3 worm cellular contexts compared by ENCODE assay signal in genomic region chrII:5292226-5292752, ce11.
TF ChIP-seq lines count a peak whose summit lies in the region.

TSS of gene ZK622.4 (plus strand) at chrII:5292702.

TF ChIP-seq in whole organism, L1 larva, 84 proteins besides CTCF, POLR2A, EP300 and RAD21 (continued from another document and continues in another):
- TF ChIP-seq rnt-1 (tag; optimal IDR thresholded peaks at IDR 0.05; lab: Kevin White, UChicago) = peak; percentile 48
- no peak for TF ChIP-seq nhr-76 (tag; optimal IDR thresholded peaks at IDR 0.05; lab: Kevin White, UChicago)
- peak in 1 of 6 experiments; percentile 56 for TF ChIP-seq elt-3 (tag; optimal IDR thresholded peaks at IDR 0.05; lab: Kevin White, UChicago)
- TF ChIP-seq nhr-90 (tag; optimal IDR thresholded peaks at IDR 0.05; lab: Kevin White, UChicago; ENCODE audit: poor library complexity) = peak; percentile 15
- TF ChIP-seq snu-23 (GFP tag; optimal IDR thresholded peaks at IDR 0.05; lab: Kevin White, UChicago) = peak; percentile 80
- TF ChIP-seq nhr-20 (tag; optimal IDR thresholded peaks at IDR 0.05; lab: Kevin White, UChicago) = peak; percentile 46
- peak; percentile 33 for TF ChIP-seq snpc-4 (tag; optimal IDR thresholded peaks at IDR 0.05; lab: Kevin White, UChicago)
- no peak for TF ChIP-seq ceh-63 (GFP tag; optimal IDR thresholded peaks at IDR 0.05; lab: Kevin White, UChicago)
- TF ChIP-seq F16B12.6 (tag; optimal IDR thresholded peaks at IDR 0.05; lab: Kevin White, UChicago) = peak; percentile 3
- TF ChIP-seq zag-1 (tag; optimal IDR thresholded peaks at IDR 0.05; lab: Kevin White, UChicago) = no peak
- TF ChIP-seq nhr-84 (tag; optimal IDR thresholded peaks at IDR 0.05; lab: Kevin White, UChicago) = no peak
- no peak for TF ChIP-seq unc-130 (tag; optimal IDR thresholded peaks at IDR 0.05; lab: Kevin White, UChicago)
- no peak for TF ChIP-seq vab-15 (tag; optimal IDR thresholded peaks at IDR 0.05; lab: Kevin White, UChicago)
- peak; percentile 43 for TF ChIP-seq irx-1 (tag; optimal IDR thresholded peaks at IDR 0.05; lab: Kevin White, UChicago)
- TF ChIP-seq pag-3 (tag; optimal IDR thresholded peaks at IDR 0.05; lab: Kevin White, UChicago; ENCODE audit: borderline replicate concordance, insufficient read depth) = no peak
- TF ChIP-seq elt-2 (tag; optimal IDR thresholded peaks at IDR 0.05; lab: Kevin White, UChicago) = peak; percentile 37
- peak; percentile 35 for TF ChIP-seq xbp-1 (tag; optimal IDR thresholded peaks at IDR 0.05; lab: Kevin White, UChicago)
- TF ChIP-seq ztf-4 (tag; optimal IDR thresholded peaks at IDR 0.05; lab: Kevin White, UChicago) = no peak
- no peak for TF ChIP-seq unc-62 (GFP tag; optimal IDR thresholded peaks at IDR 0.05; lab: Kevin White, UChicago)
- no peak for TF ChIP-seq egl-27 (tag; optimal IDR thresholded peaks at IDR 0.05; lab: Kevin White, UChicago)
- peak; percentile 49 to 76 for TF ChIP-seq lsy-2 (tag; optimal IDR thresholded peaks at IDR 0.05; lab: Kevin White, UChicago)
- TF ChIP-seq lin-15B (tag; optimal IDR thresholded peaks at IDR 0.05; lab: Kevin White, UChicago) = no peak
- TF ChIP-seq tbx-2 (tag; optimal IDR thresholded peaks at IDR 0.05; lab: Kevin White, UChicago) = peak; percentile 30
- no peak for TF ChIP-seq nhr-28 (tag; optimal IDR thresholded peaks at IDR 0.05; lab: Kevin White, UChicago)
- peak; percentile 67 for TF ChIP-seq nhr-71 (tag; optimal IDR thresholded peaks at IDR 0.05; lab: Kevin White, UChicago)
- TF ChIP-seq isw-1 (GFP tag; IDR thresholded peaks at IDR 0.05; lab: Robert Waterston, UW) = no peak
- peak; percentile 28 for TF ChIP-seq lir-3 (tag; optimal IDR thresholded peaks at IDR 0.05; lab: Kevin White, UChicago; ENCODE audit: poor library complexity)
- no peak for TF ChIP-seq ceh-90 (tag; optimal IDR thresholded peaks at IDR 0.05; lab: Kevin White, UChicago)
- TF ChIP-seq C34B4.2 (tag; optimal IDR thresholded peaks at IDR 0.05; lab: Kevin White, UChicago) = no peak
- no peak for TF ChIP-seq nhr-11 (tag; optimal IDR thresholded peaks at IDR 0.05; lab: Kevin White, UChicago)
- peak; percentile 40 for TF ChIP-seq fkh-8 (tag; optimal IDR thresholded peaks at IDR 0.05; lab: Kevin White, UChicago)
- TF ChIP-seq blmp-1 (tag; optimal IDR thresholded peaks at IDR 0.05; lab: Kevin White, UChicago) = peak; percentile 36
- TF ChIP-seq zip-4 (GFP tag; optimal IDR thresholded peaks at IDR 0.05; lab: Kevin White, UChicago) = no peak
- peak; percentile 71 for TF ChIP-seq nhr-47 (tag; optimal IDR thresholded peaks at IDR 0.05; lab: Kevin White, UChicago)
- peak; percentile 55 for TF ChIP-seq swsn-7 (tag; optimal IDR thresholded peaks at IDR 0.05; lab: Kevin White, UChicago)
- no peak for TF ChIP-seq ets-5 (GFP tag; IDR thresholded peaks at IDR 0.05; lab: Robert Waterston, UW)
- no peak for TF ChIP-seq ceh-88 (GFP tag; IDR thresholded peaks at IDR 0.05; lab: Robert Waterston, UW)
- TF ChIP-seq Y116A8C.19 (tag; optimal IDR thresholded peaks at IDR 0.05; lab: Kevin White, UChicago; ENCODE audit: borderline replicate concordance) = no peak
- no peak for TF ChIP-seq ces-1 (GFP tag; optimal IDR thresholded peaks at IDR 0.05; lab: Kevin White, UChicago)
- no peak for TF ChIP-seq aly-2 (tag; optimal IDR thresholded peaks at IDR 0.05; lab: Kevin White, UChicago)
- TF ChIP-seq lin-14 (GFP tag; optimal IDR thresholded peaks at IDR 0.05; lab: Kevin White, UChicago) = peak; percentile 62
- no peak for TF ChIP-seq hpl-2 (GFP tag; optimal IDR thresholded peaks at IDR 0.05; lab: Kevin White, UChicago)
- no peak for TF ChIP-seq ama-1 (optimal IDR thresholded peaks at IDR 0.05; lab: Kevin White, UChicago)
- TF ChIP-seq dsc-1 (tag; optimal IDR thresholded peaks at IDR 0.05; lab: Kevin White, UChicago) = peak; percentile 34
- TF ChIP-seq mdl-1 (tag; optimal IDR thresholded peaks at IDR 0.05; lab: Kevin White, UChicago) = peak in 1 of 2 experiments; percentile 47

TF ChIP-seq in whole organism, L3 larva, 47 proteins besides CTCF, POLR2A, EP300 and RAD21 (continued from another document):
- TF ChIP-seq nhr-43 (tag; optimal IDR thresholded peaks at IDR 0.05; lab: Kevin White, UChicago; ENCODE audit: poor library complexity, severe bottlenecking) = peak; percentile 58
- peak; percentile 40 for TF ChIP-seq pqm-1 (tag; optimal IDR thresholded peaks at IDR 0.05; lab: Kevin White, UChicago)
- TF ChIP-seq nhr-23 (tag; optimal IDR thresholded peaks at IDR 0.05; lab: Kevin White, UChicago) = peak; percentile 48
- TF ChIP-seq jun-1 (tag; optimal IDR thresholded peaks at IDR 0.05; lab: Kevin White, UChicago) = no peak
- TF ChIP-seq R02D3.7 (tag; optimal IDR thresholded peaks at IDR 0.05; lab: Kevin White, UChicago) = no peak
- TF ChIP-seq elt-1 (tag; optimal IDR thresholded peaks at IDR 0.05; lab: Kevin White, UChicago) = no peak
- no peak for TF ChIP-seq ZK546.5 (tag; optimal IDR thresholded peaks at IDR 0.05; lab: Kevin White, UChicago)
- TF ChIP-seq elt-2 (tag; optimal IDR thresholded peaks at IDR 0.05; lab: Kevin White, UChicago) = peak; percentile 52
- peak; percentile 44 for TF ChIP-seq lsy-12 (tag; optimal IDR thresholded peaks at IDR 0.05; lab: Kevin White, UChicago)
- TF ChIP-seq ceh-9 (tag; optimal IDR thresholded peaks at IDR 0.05; lab: Kevin White, UChicago) = no peak
- no peak for TF ChIP-seq nhr-67 (tag; optimal IDR thresholded peaks at IDR 0.05; lab: Kevin White, UChicago)

TF ChIP-seq in whole organism, young adult, 124 proteins besides CTCF, POLR2A, EP300 and RAD21 (continued from another document and continues in another):
- TF ChIP-seq madf-8 (GFP tag; conservative IDR thresholded peaks at IDR 0.05; lab: Robert Waterston, UW) (no peak), zim-3 (tag; optimal IDR thresholded peaks at IDR 0.05; lab: Kevin White, UChicago) (peak; percentile 39), efl-1 (GFP tag; optimal IDR thresholded peaks at IDR 0.05; lab: Kevin White, UChicago) (no peak), madf-10 (tag; optimal IDR thresholded peaks at IDR 0.05; lab: Kevin White, UChicago) (peak; percentile 61), bed-1 (GFP tag; IDR thresholded peaks at IDR 0.05; lab: Robert Waterston, UW) (no peak), nfyb-1 (GFP tag; IDR thresholded peaks at IDR 0.05; lab: Robert Waterston, UW) (peak; percentile 79), him-1 (tag; optimal IDR thresholded peaks at IDR 0.05; lab: Kevin White, UChicago) (peak; percentile 91), T07F8.4 (tag; optimal IDR thresholded peaks at IDR 0.05; lab: Kevin White, UChicago) (peak; percentile 67), ceh-58 (GFP tag; IDR thresholded peaks at IDR 0.05; lab: Robert Waterston, UW) (no peak), dpff-1 (tag; optimal IDR thresholded peaks at IDR 0.05; lab: Kevin White, UChicago) (no peak), hsf-1 (GFP tag; IDR thresholded peaks at IDR 0.05; lab: Robert Waterston, UW) (no peak), B0261.1 (tag; optimal IDR thresholded peaks at IDR 0.05; lab: Kevin White, UChicago) (peak; percentile 82), F49E8.2 (tag; optimal IDR thresholded peaks at IDR 0.05; lab: Kevin White, UChicago; ENCODE audit: insufficient read depth) (peak; percentile 84), snpc-4 (GFP tag; optimal IDR thresholded peaks at IDR 0.05; lab: Kevin White, UChicago) (peak; percentile 55), snpc-4 (tag; optimal IDR thresholded peaks at IDR 0.05; lab: Kevin White, UChicago) (peak; percentile 26 to 65 (median 48)), F55B11.4 (tag; optimal IDR thresholded peaks at IDR 0.05; lab: Kevin White, UChicago; ENCODE audit: borderline replicate concordance, insufficient read depth) (no peak), ceh-40 (GFP tag; IDR thresholded peaks at IDR 0.05; lab: Robert Waterston, UW) (peak; percentile 74; the same call in 1 of the 2 replicates), pha-4 (tag; optimal IDR thresholded peaks at IDR 0.05; lab: Kevin White, UChicago) (no peak), unc-62 (GFP tag; optimal IDR thresholded peaks at IDR 0.05; lab: Kevin White, UChicago) (no peak), pbrm-1 (GFP tag; IDR thresholded peaks at IDR 0.05; lab: Robert Waterston, UW) (peak; percentile 74), lir-1 (GFP tag; conservative IDR thresholded peaks at IDR 0.05; lab: Robert Waterston, UW) (0 out of 2 replicates have a peak, but pooled peaks have one; percentile 8), K12H6.12 (tag; optimal IDR thresholded peaks at IDR 0.05; lab: Kevin White, UChicago) (no peak), akir-1 (GFP tag; optimal IDR thresholded peaks at IDR 0.05; lab: Kevin White, UChicago) (peak; percentile 63), F33H1.4 (GFP tag; IDR thresholded peaks at IDR 0.05; lab: Robert Waterston, UW) (peak; percentile 30; the same call in 1 of the 2 replicates), lin-54 (GFP tag; optimal IDR thresholded peaks at IDR 0.05; lab: Kevin White, UChicago) (peak; percentile 50), let-607 (tag; optimal IDR thresholded peaks at IDR 0.05; lab: Kevin White, UChicago) (peak; percentile 29 to 32), cebp-1 (GFP tag; IDR thresholded peaks at IDR 0.05; lab: Robert Waterston, UW) (no peak), cebp-1 (tag; optimal IDR thresholded peaks at IDR 0.05; lab: Kevin White, UChicago) (peak; percentile 70), sdz-38 (tag; optimal IDR thresholded peaks at IDR 0.05; lab: Kevin White, UChicago) (no peak), C17E4.6 (GFP tag; IDR thresholded peaks at IDR 0.05; lab: Robert Waterston, UW) (no peak), gei-17 (GFP tag; optimal IDR thresholded peaks at IDR 0.05; lab: Kevin White, UChicago) (no peak), ztf-22 (GFP tag; optimal IDR thresholded peaks at IDR 0.05; lab: Kevin White, UChicago) (no peak), C06A6.2 (GFP tag; conservative IDR thresholded peaks at IDR 0.05; lab: Robert Waterston, UW) (no peak), somi-1 (GFP tag; optimal IDR thresholded peaks at IDR 0.05; lab: Kevin White, UChicago) (peak; percentile 48), xnd-1 (tag; optimal IDR thresholded peaks at IDR 0.05; lab: Kevin White, UChicago) (no peak), lag-1 (GFP tag; IDR thresholded peaks at IDR 0.05; lab: Robert Waterston, UW) (no peak), T26A5.8 (tag; optimal IDR thresholded peaks at IDR 0.05; lab: Kevin White, UChicago) (no peak), hlh-26 (GFP tag; conservative IDR thresholded peaks at IDR 0.05; lab: Robert Waterston, UW) (no peak), Y79H2A.3 (GFP tag; conservative IDR thresholded peaks at IDR 0.05; lab: Robert Waterston, UW) (no peak), mes-4 (tag; optimal IDR thresholded peaks at IDR 0.05; lab: Kevin White, UChicago) (peak; percentile 21), egrh-3 (GFP tag; IDR thresholded peaks at IDR 0.05; lab: Robert Waterston, UW) (peak; percentile 34; the same call in 1 of the 2 replicates), rec-8 (tag; optimal IDR thresholded peaks at IDR 0.05; lab: Kevin White, UChicago) (peak; percentile 39 to 78), fkh-3 (tag; optimal IDR thresholded peaks at IDR 0.05; lab: Kevin White, UChicago) (peak; percentile 41), sea-2 (GFP tag; IDR thresholded peaks at IDR 0.05; lab: Robert Waterston, UW) (0 out of 2 replicates have a peak, but pooled peaks have one; percentile 39), F37B4.10 (GFP tag; IDR thresholded peaks at IDR 0.05; lab: Robert Waterston, UW) (0 out of 2 replicates have a peak, but pooled peaks have one; percentile 82), F10E7.11 (tag; optimal IDR thresholded peaks at IDR 0.05; lab: Kevin White, UChicago) (no peak), hmg-1.2 (GFP tag; IDR thresholded peaks at IDR 0.05; lab: Robert Waterston, UW) (peak; percentile 79), snpc-3.4 (tag; optimal IDR thresholded peaks at IDR 0.05; lab: Kevin White, UChicago) (peak; percentile 86), hrde-1 (tag; optimal IDR thresholded peaks at IDR 0.05; lab: Kevin White, UChicago; ENCODE audit: borderline replicate concordance) (peak; percentile 46), egl-44 (GFP tag; IDR thresholded peaks at IDR 0.05; lab: Robert Waterston, UW) (0 out of 2 replicates have a peak, but pooled peaks have one; percentile 66), F52B5.7 (tag; optimal IDR thresholded peaks at IDR 0.05; lab: Kevin White, UChicago) (peak; percentile 58), nhr-27 (tag; optimal IDR thresholded peaks at IDR 0.05; lab: Kevin White, UChicago) (peak; percentile 71), tbp1 (GFP tag; optimal IDR thresholded peaks at IDR 0.05; lab: Kevin White, UChicago) (peak; percentile 92), lin-40 (tag; optimal IDR thresholded peaks at IDR 0.05; lab: Kevin White, UChicago) (peak; percentile 53), ccch-3 (GFP tag; optimal IDR thresholded peaks at IDR 0.05; lab: Kevin White, UChicago) (no peak), B0336.3 (GFP tag; IDR thresholded peaks at IDR 0.05; lab: Robert Waterston, UW) (no peak), tlf-1 (GFP tag; optimal IDR thresholded peaks at IDR 0.05; lab: Kevin White, UChicago) (no peak), bed-2 (GFP tag; IDR thresholded peaks at IDR 0.05; lab: Robert Waterston, UW) (no peak), ztf-18 (tag; optimal IDR thresholded peaks at IDR 0.05; lab: Kevin White, UChicago) (peak; percentile 61), ZK185.1 (tag; optimal IDR thresholded peaks at IDR 0.05; lab: Kevin White, UChicago; ENCODE audit: poor library complexity, severe bottlenecking) (peak; percentile 56), cebp-2 (GFP tag; IDR thresholded peaks at IDR 0.05; lab: Robert Waterston, UW) (no peak), snpc-1.1 (tag; optimal IDR thresholded peaks at IDR 0.05; lab: Kevin White, UChicago; ENCODE audit: insufficient read depth) (peak; percentile 81), ekl-4 (GFP tag; IDR thresholded peaks at IDR 0.05; lab: Robert Waterston, UW) (peak; percentile 72; the same call in 1 of the 2 replicates), ama-1 (optimal IDR thresholded peaks at IDR 0.05; lab: Kevin White, UChicago) (no peak), ama-1 (GFP tag; optimal IDR thresholded peaks at IDR 0.05; lab: Kevin White, UChicago) (peak; percentile 21 to 86), sptf-2 (GFP tag; optimal IDR thresholded peaks at IDR 0.05; lab: Kevin White, UChicago) (peak; percentile 90), ceh-100 (GFP tag; IDR thresholded peaks at IDR 0.05; lab: Robert Waterston, UW) (peak; percentile 39; the same call in 1 of the 2 replicates), Y67H2A.10 (GFP tag; conservative IDR thresholded peaks at IDR 0.05; lab: Robert Waterston, UW) (no peak), aptf-3 (GFP tag; IDR thresholded peaks at IDR 0.05; lab: Robert Waterston, UW) (no peak), ztf-3 (GFP tag; optimal IDR thresholded peaks at IDR 0.05; lab: Kevin White, UChicago) (no peak), attf-6 (GFP tag; IDR thresholded peaks at IDR 0.05; lab: Robert Waterston, UW) (peak; percentile 64; the same call in 1 of the 2 replicates), attf-3 (GFP tag; conservative IDR thresholded peaks at IDR 0.05; lab: Robert Waterston, UW) (no peak), lsl-1 (GFP tag; optimal IDR thresholded peaks at IDR 0.05; lab: Kevin White, UChicago) (peak; percentile 34), nfya-2 (GFP tag; IDR thresholded peaks at IDR 0.05; lab: Robert Waterston, UW) (no peak), attf-5 (GFP tag; optimal IDR thresholded peaks at IDR 0.05; lab: Kevin White, UChicago) (peak; percentile 59), madf-3 (GFP tag; IDR thresholded peaks at IDR 0.05; lab: Robert Waterston, UW) (no peak), rcor-1 (GFP tag; IDR thresholded peaks at IDR 0.05; lab: Robert Waterston, UW) (peak; percentile 49; the same call in 1 of the 2 replicates), ceh-91 (GFP tag; IDR thresholded peaks at IDR 0.05; lab: Robert Waterston, UW) (no peak), snpc-1.3 (tag; optimal IDR thresholded peaks at IDR 0.05; lab: Kevin White, UChicago; ENCODE audit: insufficient read depth) (peak; percentile 50), mxl-1 (tag; optimal IDR thresholded peaks at IDR 0.05; lab: Kevin White, UChicago) (peak; percentile 53), lsy-27 (tag; optimal IDR thresholded peaks at IDR 0.05; lab: Kevin White, UChicago; ENCODE audit: borderline replicate concordance, insufficient read depth) (no peak), athp-1 (tag; optimal IDR thresholded peaks at IDR 0.05; lab: Kevin White, UChicago) (peak; percentile 11)
